Fruit fly (Drosophila melanogaster) whole organism, embryonic: ENCODE data around the gene CG34056.

Experiments
- Asciz ChIP-seq: fragments of 200-800 bp; sonication (Bioruptor generic); optimal IDR thresholded peaks from 2 replicates; lab custom pipeline; 2017; ENCODE audit warnings: missing biosample characterization, mild to moderate bottlenecking, missing genetic modification characterization, missing genetic modification reagents
- BEAF-32 ChIP-seq: fragments of 200-800 bp; sonication (Bioruptor generic); optimal IDR thresholded peaks from 3 replicates; lab custom pipeline; 2017; ENCODE audit warnings: missing biosample characterization, missing genetic modification characterization, mild to moderate bottlenecking, moderate library complexity, missing genetic modification reagents
- CG10267 ChIP-seq: fragments of 200-800 bp; sonication (Bioruptor generic); optimal IDR thresholded peaks from 2 replicates; lab custom pipeline; 2018; ENCODE audit warnings: missing biosample characterization, mild to moderate bottlenecking, missing genetic modification characterization, moderate library complexity
- CG10462 ChIP-seq: fragments of 200-800 bp; sonication (Bioruptor generic); optimal IDR thresholded peaks from 2 replicates; lab custom pipeline; 2016; ENCODE audit warnings: missing biosample characterization, missing genetic modification characterization
- CG11398 ChIP-seq: fragments of 200-800 bp; sonication (Bioruptor generic); optimal IDR thresholded peaks from 2 replicates; lab custom pipeline; 2016; ENCODE audit warnings: missing biosample characterization, missing genetic modification characterization
- CG12219 ChIP-seq: fragments of 200-800 bp; sonication (Bioruptor generic); optimal IDR thresholded peaks from 3 replicates; lab custom pipeline; 2018; ENCODE audit warnings: missing biosample characterization, mild to moderate bottlenecking, missing genetic modification characterization
- CG12299 ChIP-seq: fragments of 200-800 bp; sonication (Bioruptor generic); optimal IDR thresholded peaks from 2 replicates; lab custom pipeline; 2018; ENCODE audit warnings: missing biosample characterization, mild to moderate bottlenecking, missing genetic modification characterization
- CG12942 ChIP-seq: fragments of 200-800 bp; sonication (Bioruptor generic); optimal IDR thresholded peaks from 3 replicates; lab custom pipeline; 2016; ENCODE audit warnings: missing biosample characterization, missing genetic modification characterization
- CG14860 ChIP-seq: fragments of 200-800 bp; sonication (Bioruptor generic); IDR thresholded peaks from 3 replicates; pipeline ENCODE4 v1.3.6; 2022; ENCODE audit warnings: missing biosample characterization, missing genetic modification characterization; ENCODE audit not compliant: partially characterized antibody
- CG14965 ChIP-seq: fragments of 200-800 bp; sonication (Bioruptor generic); optimal IDR thresholded peaks from 2 replicates; lab custom pipeline; 2016; ENCODE audit warnings: missing biosample characterization, missing genetic modification characterization, borderline replicate concordance
- CG17612 ChIP-seq: fragments of 200-800 bp; sonication (Bioruptor generic); IDR thresholded peaks from 2 replicates; pipeline ENCODE4 v1.3.6; 2022; ENCODE audit warnings: missing biosample characterization, missing genetic modification characterization
- CG2199 ChIP-seq: fragments of 200-800 bp; sonication (Bioruptor generic); IDR thresholded peaks from 3 replicates; pipeline ENCODE4 v1.3.6; 2022; ENCODE audit warnings: missing biosample characterization, missing genetic modification characterization
- CG32532 ChIP-seq: fragments of 200-800 bp; sonication (Bioruptor generic); IDR thresholded peaks from 2 replicates; pipeline ENCODE4 v1.3.6; 2022; ENCODE audit warnings: missing biosample characterization, missing genetic modification characterization
- CG4404 ChIP-seq: fragments of 200-800 bp; sonication (Bioruptor generic); IDR thresholded peaks from 2 replicates; pipeline ENCODE4 v1.3.6; 2022; ENCODE audit warnings: missing biosample characterization, missing genetic modification characterization
- CG8765 ChIP-seq: fragments of 200-800 bp; sonication (Bioruptor generic); IDR thresholded peaks from 2 replicates; pipeline ENCODE4 v1.3.6; 2022; ENCODE audit warnings: missing biosample characterization, missing genetic modification characterization
- CG8924 ChIP-seq: fragments of 200-800 bp; optimal IDR thresholded peaks from 3 replicates; lab custom pipeline; 2019; ENCODE audit warnings: missing biosample characterization, mild to moderate bottlenecking, missing genetic modification characterization, moderate library complexity
- CG9932 ChIP-seq: fragments of 200-800 bp; sonication (Bioruptor generic); IDR thresholded peaks from 2 replicates; pipeline ENCODE4 v1.3.6; 2022; ENCODE audit warnings: missing biosample characterization, missing genetic modification characterization
- CHES-1-like ChIP-seq: fragments of 200-800 bp; sonication (Bioruptor generic); optimal IDR thresholded peaks from 2 replicates; lab custom pipeline; 2016; ENCODE audit warnings: missing biosample characterization, missing genetic modification characterization
- CkIIα-i1 ChIP-seq: fragments of 200-800 bp; sonication (Bioruptor generic); IDR thresholded peaks from 2 replicates; pipeline ENCODE4 v1.3.6; 2022; ENCODE audit warnings: missing biosample characterization, missing genetic modification characterization
- Jarid2 ChIP-seq: fragments of 200-800 bp; sonication (Bioruptor generic); optimal IDR thresholded peaks from 3 replicates; lab custom pipeline; 2017; ENCODE audit warnings: mild to moderate bottlenecking, missing biosample characterization, missing genetic modification reagents, missing genetic modification characterization
- Neu2 ChIP-seq: fragments of 200-800 bp; sonication (Bioruptor generic); optimal IDR thresholded peaks from 3 replicates; lab custom pipeline; 2016; ENCODE audit warnings: missing biosample characterization, missing genetic modification characterization, borderline replicate concordance
- Opbp ChIP-seq: fragments of 200-800 bp; sonication (Bioruptor generic); IDR thresholded peaks from 3 replicates; pipeline ENCODE4 v1.3.6; 2022; ENCODE audit warnings: missing biosample characterization, missing genetic modification characterization; ENCODE audit not compliant: partially characterized antibody
- PHDP ChIP-seq: fragments of 200-800 bp; sonication (Bioruptor generic); optimal IDR thresholded peaks from 3 replicates; lab custom pipeline; 2018; ENCODE audit warnings: missing biosample characterization, mild to moderate bottlenecking, missing genetic modification characterization, moderate library complexity
- Sin3A ChIP-seq: fragments of >200 bp; optimal IDR thresholded peaks from 2 replicates; lab custom pipeline; 2018
- Taf1 ChIP-seq: fragments of 200-800 bp; sonication (Bioruptor generic); IDR thresholded peaks from 2 replicates; pipeline ENCODE4 v1.3.6; 2022; ENCODE audit warnings: missing biosample characterization, missing genetic modification characterization
- ac ChIP-seq: fragments of 200-800 bp; sonication (Bioruptor generic); optimal IDR thresholded peaks from 3 replicates; lab custom pipeline; 2017; ENCODE audit warnings: missing biosample characterization, mild to moderate bottlenecking, missing genetic modification characterization
- ash1 ChIP-seq: fragments of 200-800 bp; sonication (Bioruptor generic); optimal IDR thresholded peaks from 2 replicates; lab custom pipeline; 2018; ENCODE audit warnings: missing biosample characterization, mild to moderate bottlenecking, missing genetic modification characterization
- bab2 ChIP-seq: fragments of 200-800 bp; sonication (Bioruptor generic); optimal IDR thresholded peaks from 2 replicates; lab custom pipeline; 2016; ENCODE audit warnings: missing biosample characterization, missing genetic modification characterization
- chn ChIP-seq: fragments of 200-800 bp; sonication (Bioruptor generic); optimal IDR thresholded peaks from 2 replicates; lab custom pipeline; 2016; ENCODE audit warnings: missing biosample characterization, missing genetic modification characterization
- crol ChIP-seq: fragments of 200-800 bp; sonication (Bioruptor generic); IDR thresholded peaks from 2 replicates; pipeline ENCODE4 v1.3.6; 2022; ENCODE audit warnings: missing biosample characterization, missing genetic modification characterization
- dati ChIP-seq: fragments of 200-800 bp; sonication (Bioruptor generic); IDR thresholded peaks from 2 replicates; pipeline ENCODE4 v1.3.6; 2022; ENCODE audit warnings: missing biosample characterization, missing genetic modification characterization
- disco-r ChIP-seq: fragments of 200-800 bp; sonication (Bioruptor generic); optimal IDR thresholded peaks from 2 replicates; lab custom pipeline; 2016; ENCODE audit warnings: missing biosample characterization, missing genetic modification characterization
- ems ChIP-seq: fragments of 200-800 bp; sonication (Bioruptor generic); optimal IDR thresholded peaks from 3 replicates; lab custom pipeline; 2016; ENCODE audit warnings: missing biosample characterization, missing genetic modification characterization
- ewg ChIP-seq: fragments of 200-800 bp; sonication (Bioruptor generic); optimal IDR thresholded peaks from 3 replicates; lab custom pipeline; 2017; ENCODE audit warnings: mild to moderate bottlenecking, missing biosample characterization, missing genetic modification reagents, missing genetic modification characterization
- fd102C ChIP-seq: fragments of 200-800 bp; sonication (Bioruptor generic); optimal IDR thresholded peaks from 2 replicates; lab custom pipeline; 2018; ENCODE audit warnings: missing biosample characterization, mild to moderate bottlenecking, missing genetic modification characterization, moderate library complexity
- gfzf ChIP-seq: fragments of 200-800 bp; sonication (Bioruptor generic); optimal IDR thresholded peaks from 2 replicates; lab custom pipeline; 2016; ENCODE audit warnings: missing biosample characterization, mild to moderate bottlenecking, missing genetic modification characterization, moderate library complexity
- gro ChIP-seq: fragments of 200-800 bp; sonication (Bioruptor generic); optimal IDR thresholded peaks from 2 replicates; lab custom pipeline; 2016; ENCODE audit warnings: missing biosample characterization, missing genetic modification characterization
- ind ChIP-seq: fragments of 200-800 bp; sonication (Bioruptor generic); optimal IDR thresholded peaks from 3 replicates; lab custom pipeline; 2016; ENCODE audit warnings: missing biosample characterization, missing genetic modification characterization
- inv ChIP-seq: fragments of 200-800 bp; sonication (Bioruptor generic); IDR thresholded peaks from 2 replicates; pipeline ENCODE4 v1.3.6; 2022; ENCODE audit warnings: missing biosample characterization, missing genetic modification characterization; ENCODE audit not compliant: partially characterized antibody
- kay ChIP-seq: fragments of 200-800 bp; sonication (Bioruptor generic); optimal IDR thresholded peaks from 2 replicates; lab custom pipeline; 2016; ENCODE audit warnings: missing biosample characterization, missing genetic modification characterization
- mirr ChIP-seq: fragments of 200-800 bp; sonication (Bioruptor generic); optimal IDR thresholded peaks from 3 replicates; lab custom pipeline; 2018; ENCODE audit warnings: missing biosample characterization, mild to moderate bottlenecking, missing genetic modification characterization
- pan ChIP-seq, 4 experiments: fragments of >200 bp in 3 of 4; fragments of 200-800 bp in 1 of 4; sonication (Bioruptor generic) in 1 of 4; optimal IDR thresholded peaks in 3 of 4; IDR thresholded peaks in 1 of 4; 2 replicates each; pipeline versions ENCODE4 v1.3.6 to Lab custom; 2017 to 2022; ENCODE audit warnings: missing biosample characterization in 2 of 4, missing genetic modification characterization in 2 of 4, mixed read lengths in 1 of 4
- pb ChIP-seq: fragments of 200-800 bp; sonication (Bioruptor generic); optimal IDR thresholded peaks from 3 replicates; lab custom pipeline; 2016; ENCODE audit warnings: missing biosample characterization, missing genetic modification characterization
- ranshi ChIP-seq: fragments of 200-800 bp; sonication (Bioruptor generic); IDR thresholded peaks from 2 replicates; pipeline ENCODE4 v1.3.6; 2022; ENCODE audit warnings: missing biosample characterization, missing genetic modification characterization
- sim ChIP-seq: fragments of 200-800 bp; sonication (Bioruptor generic); IDR thresholded peaks from 2 replicates; pipeline ENCODE4 v1.3.6; 2022; ENCODE audit warnings: missing biosample characterization, missing genetic modification characterization
- sob ChIP-seq: fragments of 200-800 bp; sonication (Bioruptor generic); IDR thresholded peaks from 2 replicates; pipeline ENCODE4 v1.3.6; 2022; ENCODE audit warnings: missing biosample characterization, missing genetic modification characterization
- tio ChIP-seq: fragments of 200-800 bp; sonication (Bioruptor generic); optimal IDR thresholded peaks from 2 replicates; lab custom pipeline; 2017; ENCODE audit warnings: missing biosample characterization, missing genetic modification characterization, inconsistent platforms
- trem ChIP-seq: fragments of 200-800 bp; optimal IDR thresholded peaks from 3 replicates; lab custom pipeline; 2019; ENCODE audit warnings: missing biosample characterization, mild to moderate bottlenecking, missing genetic modification characterization, moderate library complexity

The CG34056 gene

dm6 chr3L:857063-858015 lies 38.4 kb upstream of the CG34056 start, which contains the start of gene dpr20:
Gene dpr20 (minus strand): TSS chr3L:857248.
- TF ChIP-seq CG12942 (GFP tag; lab: Kevin White, UChicago), result peak; percentile 59
- peak; percentile 46 for TF ChIP-seq CG12299
- TF ChIP-seq trem (tag; lab: Kevin White, UChicago), result no peak
- TF ChIP-seq gro (GFP tag; lab: Kevin White, UChicago), result peak; percentile 40
- peak; percentile 67 for TF ChIP-seq chn
- 0 out of 3 replicates have a peak, but pooled peaks have one; percentile 23 for TF ChIP-seq CG2199 (GFP tag; lab: Robert Waterston, UW)
- no peak for TF ChIP-seq inv (GFP tag; lab: Robert Waterston, UW)
- TF ChIP-seq ranshi (GFP tag; lab: Robert Waterston, UW), result peak; percentile 88
- TF ChIP-seq CG11398 (GFP tag; lab: Kevin White, UChicago), result peak; percentile 8
- TF ChIP-seq CG17612 (GFP tag; lab: Robert Waterston, UW), result peak; percentile 66; the same call in 1 of the 2 replicates
- TF ChIP-seq CkIIα-i1 (GFP tag; lab: Robert Waterston, UW), result no peak
- no peak for TF ChIP-seq CG10462 (GFP tag; lab: Kevin White, UChicago)
- TF ChIP-seq mirr (GFP tag; lab: Kevin White, UChicago), result peak; percentile 60
- TF ChIP-seq bab2 (GFP tag; lab: Kevin White, UChicago), result peak; percentile 72
- TF ChIP-seq Taf1 (GFP tag; lab: Robert Waterston, UW), result peak; percentile 79
- peak; percentile 69 for TF ChIP-seq ems
- no peak for TF ChIP-seq kay (GFP tag; lab: Kevin White, UChicago)
- peak; percentile 10 for TF ChIP-seq Asciz
- no peak for TF ChIP-seq Opbp (GFP tag; lab: Robert Waterston, UW)
- TF ChIP-seq crol (GFP tag; lab: Robert Waterston, UW), result 0 out of 2 replicates have a peak, but pooled peaks have one; percentile 39
- TF ChIP-seq PHDP, result peak; percentile 80
- TF ChIP-seq ewg (GFP tag; lab: Kevin White, UChicago), result peak; percentile 55
- peak; percentile 91 for TF ChIP-seq sob (GFP tag; lab: Robert Waterston, UW)
- TF ChIP-seq tio (GFP tag; lab: Kevin White, UChicago), result peak; percentile 55
- no peak for TF ChIP-seq BEAF-32 (GFP tag; lab: Kevin White, UChicago)
- peak; percentile 7 for TF ChIP-seq ac
- TF ChIP-seq CG10267 (tag; lab: Kevin White, UChicago), result peak; percentile 41
- TF ChIP-seq CG9932 (GFP tag; lab: Robert Waterston, UW), result peak; percentile 90
- no peak for TF ChIP-seq Neu2 (GFP tag; lab: Kevin White, UChicago)
- peak; percentile 93 for TF ChIP-seq CG32532 (GFP tag; lab: Robert Waterston, UW)
- TF ChIP-seq pan (optimal IDR thresholded peaks at IDR 0.05; lab: Kevin White, UChicago), result no peak
- peak in 1 of 2 experiments; percentile 93 for TF ChIP-seq pan (GFP tag; optimal IDR thresholded peaks at IDR 0.05 in 1 of 2, IDR thresholded peaks at IDR 0.05 in 1 of 2)
- TF ChIP-seq disco-r (GFP tag; lab: Kevin White, UChicago), result no peak
- peak; percentile 2 for TF ChIP-seq CG14965 (GFP tag; lab: Kevin White, UChicago)
- TF ChIP-seq CG8924, result peak; percentile 58
- TF ChIP-seq pb (GFP tag; lab: Kevin White, UChicago), result peak; percentile 77
- peak; percentile 65 for TF ChIP-seq CHES-1-like (GFP tag; lab: Kevin White, UChicago)
- no peak for TF ChIP-seq gfzf (GFP tag; lab: Kevin White, UChicago)
- peak; percentile 49 for TF ChIP-seq ash1 (GFP tag; lab: Kevin White, UChicago)
- TF ChIP-seq CG8765, result peak; percentile 80
- TF ChIP-seq Sin3A, result no peak
- no peak for TF ChIP-seq CG14860 (GFP tag; lab: Robert Waterston, UW)
- peak; percentile 57; the same call in 1 of the 2 replicates for TF ChIP-seq CG4404 (GFP tag; lab: Robert Waterston, UW)
- TF ChIP-seq fd102C (GFP tag; lab: Kevin White, UChicago), result no peak
- peak; percentile 71 for TF ChIP-seq dati (GFP tag; lab: Robert Waterston, UW)
- TF ChIP-seq ind (GFP tag; lab: Kevin White, UChicago), result peak; percentile 89
- TF ChIP-seq sim (GFP tag; lab: Robert Waterston, UW), result peak; percentile 10; the same call in 1 of the 2 replicates
- no peak for TF ChIP-seq Jarid2
- peak; percentile 73 for TF ChIP-seq CG12219 (GFP tag; lab: Kevin White, UChicago)
